Fruit fly (Drosophila melanogaster): ENCODE results near the gene CG8745.
A peak's percentile ranks its signal among the peaks of the same experiment; 100 is the strongest.

Gene CG8745

dm6 chr3L:13905515-13905914, 38.8 kb upstream of the CG8745 start (continued):
- peak; percentile 50 for TF ChIP-seq odd (GFP tag; optimal IDR thresholded peaks at IDR 0.05)
- no peak for TF ChIP-seq E2f2 (GFP tag; IDR thresholded peaks at IDR 0.05)
- TF ChIP-seq dan (GFP tag; IDR thresholded peaks at IDR 0.05), result no peak
- TF ChIP-seq CG6689 (GFP tag; IDR thresholded peaks at IDR 0.05), result peak; percentile 57
- peak; percentile 50; the same call in 1 of the 2 replicates for TF ChIP-seq stc (GFP tag; IDR thresholded peaks at IDR 0.05)
- TF ChIP-seq dpn (GFP tag; optimal IDR thresholded peaks at IDR 0.05), result peak in 1 of 2 experiments; percentile 49
- no peak for TF ChIP-seq Rx (GFP tag; IDR thresholded peaks at IDR 0.05)
- no peak for TF ChIP-seq H2.0 (GFP tag; IDR thresholded peaks at IDR 0.05)
- TF ChIP-seq Lpt (GFP tag; optimal IDR thresholded peaks at IDR 0.05), result no peak
- TF ChIP-seq CG10959 (GFP tag; IDR thresholded peaks at IDR 0.05), result no peak
- TF ChIP-seq Hr3 (GFP tag; optimal IDR thresholded peaks at IDR 0.05), result peak; percentile 44
- TF ChIP-seq br (optimal IDR thresholded peaks at IDR 0.05), result no peak
- peak in 1 of 2 experiments; percentile 88 for TF ChIP-seq Hr51 (GFP tag; optimal IDR thresholded peaks at IDR 0.05)
- TF ChIP-seq slbo (GFP tag; IDR thresholded peaks at IDR 0.05), result peak; percentile 66
- TF ChIP-seq kay (GFP tag; optimal IDR thresholded peaks at IDR 0.05), result no peak
- no peak for TF ChIP-seq CG16863 (GFP tag; optimal IDR thresholded peaks at IDR 0.05)
- TF ChIP-seq wdn (GFP tag; IDR thresholded peaks at IDR 0.05), result no peak
- no peak for TF ChIP-seq ro (GFP tag; IDR thresholded peaks at IDR 0.05)
- TF ChIP-seq CG8281 (tag; optimal IDR thresholded peaks at IDR 0.05), result peak; percentile 9
- no peak for TF ChIP-seq Myb (GFP tag; optimal IDR thresholded peaks at IDR 0.05)
- peak; percentile 56; the same call in 1 of the 2 replicates for TF ChIP-seq onecut (GFP tag; IDR thresholded peaks at IDR 0.05)
- peak; percentile 75 for TF ChIP-seq CG34376 (GFP tag; optimal IDR thresholded peaks at IDR 0.05)
- peak; percentile 34; the same call in 1 of the 2 replicates for TF ChIP-seq CG9932 (GFP tag; IDR thresholded peaks at IDR 0.05)
- no peak for TF ChIP-seq CG17612 (GFP tag; IDR thresholded peaks at IDR 0.05)
- TF ChIP-seq Meics (GFP tag; optimal IDR thresholded peaks at IDR 0.05), result peak; percentile 83
- TF ChIP-seq CG1647 (GFP tag; optimal IDR thresholded peaks at IDR 0.05), result no peak
- peak; percentile 31 for TF ChIP-seq CG12769 (tag; optimal IDR thresholded peaks at IDR 0.05)
- peak; percentile 51; the same call in 1 of the 2 replicates for TF ChIP-seq vvl (GFP tag; IDR thresholded peaks at IDR 0.05)
- no peak for TF ChIP-seq pnt (GFP tag; optimal IDR thresholded peaks at IDR 0.05)
- no peak for TF ChIP-seq z (GFP tag; IDR thresholded peaks at IDR 0.05)
- no peak for TF ChIP-seq CG9215 (GFP tag; IDR thresholded peaks at IDR 0.05)
- no peak for TF ChIP-seq CG13123 (GFP tag; optimal IDR thresholded peaks at IDR 0.05)
- TF ChIP-seq chif (GFP tag; optimal IDR thresholded peaks at IDR 0.05), result no peak
- TF ChIP-seq CG10979 (tag; optimal IDR thresholded peaks at IDR 0.05), result peak; percentile 56
- TF ChIP-seq YL-1 (GFP tag; optimal IDR thresholded peaks at IDR 0.05), result no peak
- no peak for TF ChIP-seq CG8089 (GFP tag; optimal IDR thresholded peaks at IDR 0.05)
- TF ChIP-seq Dref (GFP tag; IDR thresholded peaks at IDR 0.05), result no peak
- TF ChIP-seq Nf-YA (GFP tag; IDR thresholded peaks at IDR 0.05), result no peak
- no peak for TF ChIP-seq crol (GFP tag; IDR thresholded peaks at IDR 0.05)
- TF ChIP-seq Camta (GFP tag; optimal IDR thresholded peaks at IDR 0.05), result no peak
- no peak for TF ChIP-seq CG11723 (GFP tag; optimal IDR thresholded peaks at IDR 0.05)
- peak; percentile 79 for TF ChIP-seq cwo (GFP tag; optimal IDR thresholded peaks at IDR 0.05)
- TF ChIP-seq CG30020 (tag; optimal IDR thresholded peaks at IDR 0.05), result no peak
- TF ChIP-seq h (optimal IDR thresholded peaks at IDR 0.05), result no peak
- TF ChIP-seq CG5953 (GFP tag; IDR thresholded peaks at IDR 0.05), result no peak; the same call in 1 of the 2 replicates
- TF ChIP-seq Fer2 (tag; optimal IDR thresholded peaks at IDR 0.05), result peak; percentile 54
- no peak for TF ChIP-seq cg (GFP tag; optimal IDR thresholded peaks at IDR 0.05)
- TF ChIP-seq CG5180 (GFP tag; optimal IDR thresholded peaks at IDR 0.05), result peak; percentile 55
- peak; percentile 58 for TF ChIP-seq CG17385 (GFP tag; optimal IDR thresholded peaks at IDR 0.05)
- TF ChIP-seq CG12744 (GFP tag; optimal IDR thresholded peaks at IDR 0.05), result no peak
- TF ChIP-seq CG11560 (tag; IDR thresholded peaks at IDR 0.05), result no peak
- TF ChIP-seq Oli (tag; optimal IDR thresholded peaks at IDR 0.05), result peak; percentile 73
- TF ChIP-seq aop (GFP tag; IDR thresholded peaks at IDR 0.05), result no peak

Measured in whole organism, embryonic.